Fruit fly (Drosophila melanogaster) S2 (cell line): ENCODE results near the gene Ugt303A1.

Source experiments
- CG8478 ChIP-seq: fragments of >200 bp; optimal IDR thresholded peaks from 2 replicates; lab custom pipeline; 2018
- CTCF ChIP-seq, 2 experiments: fragments of >200 bp; optimal IDR thresholded peaks; 2 replicates each; lab custom pipeline; 2018

DNA sequence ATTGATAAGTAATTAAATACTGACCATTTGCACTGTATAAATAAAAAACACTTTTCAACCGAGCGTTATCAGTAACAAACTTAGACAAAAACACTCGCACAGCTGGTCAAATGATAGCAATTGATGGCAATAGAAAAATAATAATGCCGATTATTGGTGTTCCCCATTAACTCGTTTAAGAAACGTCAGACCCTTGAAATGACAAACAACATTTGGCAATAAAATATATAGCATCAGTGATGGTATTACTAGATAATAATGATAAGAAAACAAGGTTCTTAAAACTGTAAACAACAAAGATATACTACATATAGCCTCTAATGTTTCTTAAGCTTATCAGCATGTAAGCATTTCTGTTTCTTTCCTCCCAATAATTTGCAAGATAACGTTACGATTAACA, 48.9 kb upstream of the Ugt303A1 start:
- TF ChIP-seq CG8478 (lab: Kevin White, UChicago) (no peak), CTCF (optimal IDR thresholded peaks at IDR 0.05; lab: Kevin White, UChicago) (no peak)
